Worm (Caenorhabditis elegans): Measurements from ENCODE around the gene irld-23.

irld-23 gene

ce11 chrX:17070495-17070894 lies 10.0 kb downstream of the irld-23 start:
- no peak for TF ChIP-seq ham-2 (GFP tag; optimal IDR thresholded peaks at IDR 0.05)
- TF ChIP-seq hlh-1 (tag; optimal IDR thresholded peaks at IDR 0.05), result peak; percentile 5

ce11 chrX:17066937-17067336 lies 13.5 kb downstream of the irld-23 start:
- TF ChIP-seq flh-1 (GFP tag; optimal IDR thresholded peaks at IDR 0.05) (no peak), sptf-1 (tag; optimal IDR thresholded peaks at IDR 0.05) (no peak), unc-120 (tag; optimal IDR thresholded peaks at IDR 0.05; ENCODE audit: poor library complexity, severe bottlenecking) (no peak), ztf-11 (tag; optimal IDR thresholded peaks at IDR 0.05) (no peak), nhr-76 (tag; optimal IDR thresholded peaks at IDR 0.05) (no peak), nhr-28 (tag; optimal IDR thresholded peaks at IDR 0.05) (no peak), nhr-2 (tag; optimal IDR thresholded peaks at IDR 0.05) (no peak), M03D4.4 (tag; optimal IDR thresholded peaks at IDR 0.05) (no peak), sem-2 (GFP tag; optimal IDR thresholded peaks at IDR 0.05) (no peak), blmp-1 (tag; optimal IDR thresholded peaks at IDR 0.05) (no peak), elt-1 (tag; optimal IDR thresholded peaks at IDR 0.05; ENCODE audit: borderline replicate concordance, insufficient read depth) (no peak), zip-8 (tag; optimal IDR thresholded peaks at IDR 0.05) (no peak), ces-1 (GFP tag; optimal IDR thresholded peaks at IDR 0.05) (no peak), lin-13 (tag; optimal IDR thresholded peaks at IDR 0.05) (no peak), unc-39 (tag; optimal IDR thresholded peaks at IDR 0.05) (no peak), cnd-1 (tag; optimal IDR thresholded peaks at IDR 0.05) (no peak), nhr-237 (tag; optimal IDR thresholded peaks at IDR 0.05) (no peak)

DNA sequence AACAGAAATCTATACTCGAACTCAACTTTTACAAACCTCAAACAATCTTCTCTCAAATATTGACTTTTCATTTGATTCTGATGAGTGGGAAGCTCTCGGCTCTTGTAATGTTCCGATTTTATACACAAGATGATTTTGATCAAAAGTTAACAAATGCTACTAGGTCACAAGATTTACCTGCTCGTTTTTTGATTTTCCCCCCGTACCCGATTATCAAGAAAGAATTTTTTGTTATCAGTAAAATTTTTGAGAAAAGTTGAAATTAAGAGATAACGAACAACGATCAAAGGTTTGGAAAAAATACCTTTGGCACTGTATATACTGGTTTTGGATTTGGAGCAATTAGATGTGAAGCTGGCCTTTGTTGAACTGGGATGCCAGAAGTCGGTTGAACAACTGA lies 15.7 kb downstream of the irld-23 start:
- TF ChIP-seq ceh-43 (GFP tag; optimal IDR thresholded peaks at IDR 0.05) (no peak), tbx-8 (GFP tag; optimal IDR thresholded peaks at IDR 0.05) (no peak), M03D4.4 (tag; optimal IDR thresholded peaks at IDR 0.05) (no peak), unc-62 (GFP tag; optimal IDR thresholded peaks at IDR 0.05) (no peak), unc-120 (tag; optimal IDR thresholded peaks at IDR 0.05; ENCODE audit: poor library complexity, severe bottlenecking) (no peak), unc-39 (tag; optimal IDR thresholded peaks at IDR 0.05) (no peak), blmp-1 (tag; optimal IDR thresholded peaks at IDR 0.05) (no peak), zip-8 (tag; optimal IDR thresholded peaks at IDR 0.05) (no peak)

- TF ChIP-seq drap-1 (GFP tag; optimal IDR thresholded peaks at IDR 0.05) (no peak), ceh-83 (GFP tag; optimal IDR thresholded peaks at IDR 0.05) (no peak), unc-62 (GFP tag; optimal IDR thresholded peaks at IDR 0.05) (no peak), ceh-43 (GFP tag; optimal IDR thresholded peaks at IDR 0.05) (no peak)
These were observed 16.7 kb downstream of the irld-23 start for ce11 chrX:17063749-17064252.

DNA sequence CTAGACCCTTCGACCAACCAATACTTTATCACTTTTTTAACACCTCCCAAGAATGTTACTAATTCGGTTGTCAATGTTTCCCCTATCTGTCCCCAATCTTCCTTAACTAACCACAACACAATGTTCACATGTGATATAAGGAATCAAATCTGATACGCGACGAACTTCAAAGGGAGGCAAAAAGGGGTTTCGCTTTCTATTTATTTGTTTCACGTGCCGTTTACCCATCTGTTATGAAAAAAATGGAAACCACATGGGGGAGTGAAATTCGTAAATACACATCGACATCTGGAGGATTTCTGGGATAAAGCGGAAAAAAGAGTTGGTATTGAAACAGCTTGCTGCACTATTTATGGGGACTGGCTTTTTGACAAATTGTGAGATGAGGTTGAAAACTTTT lies 18.3 kb downstream of the irld-23 start:
- no peak for TF ChIP-seq bed-3 (GFP tag; optimal IDR thresholded peaks at IDR 0.05)
- no peak for TF ChIP-seq lsy-2 (tag; optimal IDR thresholded peaks at IDR 0.05)
- TF ChIP-seq tbx-8 (GFP tag; optimal IDR thresholded peaks at IDR 0.05), result no peak
- TF ChIP-seq drap-1 (GFP tag; optimal IDR thresholded peaks at IDR 0.05), result no peak
- no peak for TF ChIP-seq flh-1 (GFP tag; optimal IDR thresholded peaks at IDR 0.05)
- TF ChIP-seq nhr-28 (tag; optimal IDR thresholded peaks at IDR 0.05), result no peak
- TF ChIP-seq nhr-76 (tag; optimal IDR thresholded peaks at IDR 0.05), result no peak
- no peak for TF ChIP-seq nhr-237 (tag; optimal IDR thresholded peaks at IDR 0.05)

- TF ChIP-seq unc-62 (GFP tag; optimal IDR thresholded peaks at IDR 0.05) (no peak), lin-32 (GFP tag; optimal IDR thresholded peaks at IDR 0.05) (no peak), hlh-1 (tag; optimal IDR thresholded peaks at IDR 0.05) (no peak), ceh-83 (GFP tag; optimal IDR thresholded peaks at IDR 0.05) (no peak), M03D4.4 (tag; optimal IDR thresholded peaks at IDR 0.05) (no peak), nhr-76 (tag; optimal IDR thresholded peaks at IDR 0.05) (no peak), nhr-28 (tag; optimal IDR thresholded peaks at IDR 0.05) (no peak), bed-3 (GFP tag; optimal IDR thresholded peaks at IDR 0.05) (no peak), ztf-11 (tag; optimal IDR thresholded peaks at IDR 0.05) (no peak), pha-4 (tag; optimal IDR thresholded peaks at IDR 0.05) (no peak), ceh-43 (GFP tag; optimal IDR thresholded peaks at IDR 0.05) (no peak), ces-1 (GFP tag; optimal IDR thresholded peaks at IDR 0.05) (no peak), blmp-1 (tag; optimal IDR thresholded peaks at IDR 0.05) (no peak), lin-13 (tag; optimal IDR thresholded peaks at IDR 0.05) (no peak)
These were observed 20.7 kb downstream of the irld-23 start for ce11 chrX:17059760-17060159.
